Worm (Caenorhabditis elegans) whole organism, L3 larva: Measurements from ENCODE around the gene R11G10.3.
A peak's percentile ranks its signal among the peaks of the same experiment; 100 is the strongest.

Experiments used
- R02D3.7 ChIP-seq: fragments of 150-350 bp; optimal IDR thresholded peaks from 2 replicates; lab custom pipeline; 2014; ENCODE audit warnings: missing biosample characterization, missing genetic modification characterization
- ZK546.5 ChIP-seq: sonication (generic microtip); optimal IDR thresholded peaks from 2 replicates; lab custom pipeline; 2017; ENCODE audit warnings: missing biosample characterization, missing genetic modification characterization
- aly-2 ChIP-seq: fragments of 150-350 bp; optimal IDR thresholded peaks from 2 replicates; lab custom pipeline; 2014; ENCODE audit warnings: missing biosample characterization, missing genetic modification characterization
- ceh-16 ChIP-seq: sonication (generic microtip); optimal IDR thresholded peaks from 2 replicates; lab custom pipeline; 2017; ENCODE audit warnings: missing biosample characterization, missing genetic modification characterization
- ceh-28 ChIP-seq: fragments of 150-350 bp; optimal IDR thresholded peaks from 2 replicates; lab custom pipeline; 2014; ENCODE audit warnings: missing biosample characterization, missing genetic modification reagents, missing genetic modification characterization
- ceh-82 ChIP-seq: fragments of 150-350 bp; optimal IDR thresholded peaks from 2 replicates; lab custom pipeline; 2014; ENCODE audit warnings: missing biosample characterization, missing genetic modification characterization
- daf-12 ChIP-seq: fragments of 150-350 bp; optimal IDR thresholded peaks from 2 replicates; lab custom pipeline; 2014; ENCODE audit warnings: missing biosample characterization, missing genetic modification reagents, missing genetic modification characterization
- egl-27 ChIP-seq: sonication (generic microtip); optimal IDR thresholded peaks from 4 replicates; lab custom pipeline; 2017; ENCODE audit warnings: missing biosample characterization, missing genetic modification reagents, missing genetic modification characterization
- egl-5 ChIP-seq: fragments of 150-350 bp; optimal IDR thresholded peaks from 2 replicates; lab custom pipeline; 2017; ENCODE audit warnings: missing biosample characterization, missing genetic modification reagents, missing genetic modification characterization, inconsistent platforms
- elt-1 ChIP-seq: fragments of 150-350 bp; optimal IDR thresholded peaks from 2 replicates; lab custom pipeline; 2014; ENCODE audit warnings: missing biosample characterization, missing genetic modification characterization
- elt-2 ChIP-seq: sonication (generic microtip); optimal IDR thresholded peaks from 2 replicates; lab custom pipeline; 2016; ENCODE audit warnings: missing genetic modification reagents, mild to moderate bottlenecking, missing genetic modification characterization, missing compliant biosample characterization
- elt-3 ChIP-seq, 3 experiments: fragments of 150-350 bp in 1 of 3; sonication (generic microtip) in 2 of 3; optimal IDR thresholded peaks; 2 replicates in 2 of 3; 4 replicates in 1 of 3; lab custom pipeline; 2014 to 2017; ENCODE audit warnings: missing biosample characterization in 3 of 3, missing genetic modification characterization in 3 of 3
- fkh-10 ChIP-seq: sonication (generic microtip); optimal IDR thresholded peaks from 2 replicates; lab custom pipeline; 2017; ENCODE audit warnings: missing biosample characterization, missing genetic modification reagents, missing genetic modification characterization
- fkh-2 ChIP-seq: fragments of 150-350 bp; optimal IDR thresholded peaks from 2 replicates; lab custom pipeline; 2014; ENCODE audit warnings: missing biosample characterization, missing genetic modification reagents, missing genetic modification characterization
- hmg-11 ChIP-seq: sonication (generic microtip); optimal IDR thresholded peaks from 2 replicates; lab custom pipeline; 2016; ENCODE audit warnings: missing genetic modification characterization, missing compliant biosample characterization
- jun-1 ChIP-seq: fragments of 150-350 bp; optimal IDR thresholded peaks from 2 replicates; lab custom pipeline; 2014; ENCODE audit warnings: missing biosample characterization, missing genetic modification reagents, missing genetic modification characterization
- lin-15B ChIP-seq: fragments of 150-350 bp; optimal IDR thresholded peaks from 2 replicates; lab custom pipeline; 2014; ENCODE audit warnings: missing biosample characterization, missing genetic modification characterization
- lin-39 ChIP-seq: fragments of 150-350 bp; optimal IDR thresholded peaks from 2 replicates; lab custom pipeline; 2018; ENCODE audit warnings: missing biosample characterization, missing genetic modification reagents, missing genetic modification characterization
- lsy-12 ChIP-seq: sonication (generic microtip); optimal IDR thresholded peaks from 2 replicates; lab custom pipeline; 2016; ENCODE audit warnings: mild to moderate bottlenecking, missing genetic modification characterization, missing compliant biosample characterization
- mml-1 ChIP-seq: fragments of 150-350 bp; sonication (generic microtip); optimal IDR thresholded peaks from 3 replicates; lab custom pipeline; 2014; ENCODE audit warnings: missing biosample characterization, missing genetic modification characterization
- nfya-1 ChIP-seq: sonication (generic microtip); optimal IDR thresholded peaks from 2 replicates; lab custom pipeline; 2017; ENCODE audit warnings: missing genetic modification characterization, mild to moderate bottlenecking, missing compliant biosample characterization, antibody characterized with exemption, moderate library complexity; ENCODE audit not compliant: insufficient read depth
- nhr-11 ChIP-seq: fragments of 150-350 bp; optimal IDR thresholded peaks from 2 replicates; lab custom pipeline; 2014; ENCODE audit warnings: missing biosample characterization, missing genetic modification characterization
- nhr-12 ChIP-seq: fragments of 150-350 bp; optimal IDR thresholded peaks from 2 replicates; lab custom pipeline; 2014; ENCODE audit warnings: missing biosample characterization, missing genetic modification characterization
- nhr-23 ChIP-seq: fragments of 150-350 bp; optimal IDR thresholded peaks from 2 replicates; lab custom pipeline; 2014; ENCODE audit warnings: missing biosample characterization, missing genetic modification reagents, missing genetic modification characterization
- nhr-237 ChIP-seq: fragments of 150-350 bp; optimal IDR thresholded peaks from 2 replicates; lab custom pipeline; 2014; ENCODE audit warnings: missing biosample characterization, missing genetic modification characterization
- nhr-25 ChIP-seq: sonication (generic microtip); optimal IDR thresholded peaks from 2 replicates; lab custom pipeline; 2017; ENCODE audit warnings: missing biosample characterization, missing genetic modification characterization
- nhr-28 ChIP-seq: fragments of 150-350 bp; optimal IDR thresholded peaks from 2 replicates; lab custom pipeline; 2014; ENCODE audit warnings: missing biosample characterization, missing genetic modification characterization
- nhr-43 ChIP-seq: sonication (generic microtip); optimal IDR thresholded peaks from 2 replicates; lab custom pipeline; 2016; ENCODE audit warnings: mild to moderate bottlenecking, missing genetic modification characterization, missing compliant biosample characterization; ENCODE audit not compliant: poor library complexity, severe bottlenecking
- nhr-67 ChIP-seq: fragments of 150-350 bp; optimal IDR thresholded peaks from 2 replicates; lab custom pipeline; 2014; ENCODE audit warnings: missing biosample characterization, missing genetic modification characterization
- nhr-76 ChIP-seq: fragments of 150-350 bp; sonication (generic microtip); optimal IDR thresholded peaks from 5 replicates; lab custom pipeline; 2014; ENCODE audit warnings: missing biosample characterization, missing genetic modification characterization
- nhr-77 ChIP-seq: fragments of 150-350 bp; optimal IDR thresholded peaks from 2 replicates; lab custom pipeline; 2014; ENCODE audit warnings: missing biosample characterization, missing genetic modification characterization
- pha-4 ChIP-seq: fragments of 150-350 bp; optimal IDR thresholded peaks from 2 replicates; lab custom pipeline; 2014; ENCODE audit warnings: missing biosample characterization, missing genetic modification reagents, missing genetic modification characterization
- pqm-1 ChIP-seq: fragments of 150-350 bp; optimal IDR thresholded peaks from 2 replicates; lab custom pipeline; 2017; ENCODE audit warnings: missing biosample characterization, missing genetic modification characterization, inconsistent platforms
- sea-2 ChIP-seq: fragments of 150-350 bp; sonication (generic microtip); optimal IDR thresholded peaks from 4 replicates; lab custom pipeline; 2014; ENCODE audit warnings: missing biosample characterization, missing genetic modification reagents, missing genetic modification characterization
- skn-1 ChIP-seq: fragments of 150-350 bp; optimal IDR thresholded peaks from 2 replicates; lab custom pipeline; 2014; ENCODE audit warnings: missing biosample characterization, missing genetic modification characterization
- snpc-4 ChIP-seq: fragments of 150-350 bp; optimal IDR thresholded peaks from 2 replicates; lab custom pipeline; 2014; ENCODE audit warnings: missing biosample characterization, missing genetic modification characterization
- tbx-2 ChIP-seq: sonication (generic microtip); optimal IDR thresholded peaks from 2 replicates; lab custom pipeline; 2016; ENCODE audit warnings: mild to moderate bottlenecking, missing genetic modification characterization, missing compliant biosample characterization
- unc-39 ChIP-seq: sonication (generic microtip); optimal IDR thresholded peaks from 4 replicates; lab custom pipeline; 2017; ENCODE audit warnings: missing biosample characterization, missing genetic modification characterization
- zag-1 ChIP-seq: fragments of 150-350 bp; optimal IDR thresholded peaks from 2 replicates; lab custom pipeline; 2014; ENCODE audit warnings: missing biosample characterization, missing genetic modification characterization
- ztf-4 ChIP-seq: fragments of 150-350 bp; optimal IDR thresholded peaks from 2 replicates; lab custom pipeline; 2014; ENCODE audit warnings: missing biosample characterization, missing genetic modification characterization

The R11G10.3 gene

ce11 chrV:13551601-13552000, 28.3 kb downstream of the R11G10.3 start, which contains the start of the genes C56A3.4 and C56A3.5:
Gene C56A3.4, minus strand, starts transcription at chrV:13551754.
Gene C56A3.5, plus strand, starts transcription at chrV:13551967.
- TF ChIP-seq hmg-11 (tag; lab: Kevin White, UChicago) (peak; percentile 63), nhr-23 (tag; lab: Kevin White, UChicago) (peak; percentile 41), daf-12 (tag; lab: Kevin White, UChicago) (no peak), nfya-1 (tag; lab: Kevin White, UChicago) (peak; percentile 49), nhr-12 (tag; lab: Kevin White, UChicago) (no peak), lsy-12 (tag; lab: Kevin White, UChicago) (no peak), nhr-11 (tag; lab: Kevin White, UChicago) (no peak), R02D3.7 (tag; lab: Kevin White, UChicago) (no peak), nhr-67 (tag; lab: Kevin White, UChicago) (no peak), skn-1 (no peak), unc-39 (tag; lab: Kevin White, UChicago) (no peak), ceh-28 (tag; lab: Kevin White, UChicago) (no peak), elt-1 (tag; lab: Kevin White, UChicago) (no peak), jun-1 (peak; percentile 23), elt-2 (tag; lab: Kevin White, UChicago) (peak; percentile 22), ZK546.5 (tag; lab: Kevin White, UChicago) (no peak), nhr-77 (tag; lab: Kevin White, UChicago) (no peak), pqm-1 (tag; lab: Kevin White, UChicago) (no peak), egl-27 (tag; lab: Kevin White, UChicago) (no peak), nhr-237 (tag; lab: Kevin White, UChicago) (no peak), aly-2 (tag; lab: Kevin White, UChicago) (no peak), tbx-2 (tag; lab: Kevin White, UChicago) (no peak), fkh-2 (tag; lab: Kevin White, UChicago) (no peak), nhr-25 (tag; lab: Kevin White, UChicago) (no peak), ceh-82 (tag; lab: Kevin White, UChicago) (no peak), lin-39 (no peak), nhr-28 (tag; lab: Kevin White, UChicago) (no peak), pha-4 (tag; lab: Kevin White, UChicago) (peak; percentile 40), egl-5 (no peak), ztf-4 (no peak), nhr-43 (tag; lab: Kevin White, UChicago) (peak; percentile 59), elt-3 (tag; optimal IDR thresholded peaks at IDR 0.05; lab: Kevin White, UChicago) (no peak), lin-15B (tag; lab: Kevin White, UChicago) (peak; percentile 82), snpc-4 (tag; lab: Kevin White, UChicago) (peak; percentile 8), nhr-76 (tag; lab: Kevin White, UChicago) (no peak)

ce11 chrV:13556297-13556696, 33.0 kb downstream of the R11G10.3 start, which contains the start of gene C56A3.6:
Gene C56A3.6, minus strand, starts transcription at chrV:13556397.
- no peak for TF ChIP-seq ceh-82 (tag; lab: Kevin White, UChicago)
- TF ChIP-seq ZK546.5 (tag; lab: Kevin White, UChicago), result no peak
- TF ChIP-seq elt-1 (tag; lab: Kevin White, UChicago), result no peak

ce11 chrV:13556746-13557145, 33.5 kb downstream of the R11G10.3 start, which contains the start of gene cav-2:
Gene cav-2, plus strand, starts transcription at chrV:13557104.
- no peak for TF ChIP-seq unc-39 (tag; lab: Kevin White, UChicago)
- TF ChIP-seq elt-2 (tag; lab: Kevin White, UChicago), result peak; percentile 92
- peak; percentile 82 for TF ChIP-seq lin-15B (tag; lab: Kevin White, UChicago)
- no peak for TF ChIP-seq nhr-67 (tag; lab: Kevin White, UChicago)
- TF ChIP-seq mml-1, result no peak
- TF ChIP-seq zag-1 (tag; lab: Kevin White, UChicago), result no peak
- TF ChIP-seq nhr-11 (tag; lab: Kevin White, UChicago), result no peak
- TF ChIP-seq sea-2 (GFP tag; lab: Kevin White, UChicago), result no peak
- TF ChIP-seq snpc-4 (tag; lab: Kevin White, UChicago), result peak; percentile 24
- TF ChIP-seq lsy-12 (tag; lab: Kevin White, UChicago), result peak; percentile 72
- no peak for TF ChIP-seq elt-3 (tag; optimal IDR thresholded peaks at IDR 0.05; lab: Kevin White, UChicago)
- peak; percentile 89 for TF ChIP-seq jun-1
- peak; percentile 63 for TF ChIP-seq egl-5
- TF ChIP-seq nhr-23 (tag; lab: Kevin White, UChicago), result peak; percentile 76
- TF ChIP-seq nhr-43 (tag; lab: Kevin White, UChicago), result peak; percentile 91
- no peak for TF ChIP-seq fkh-2 (tag; lab: Kevin White, UChicago)
- peak; percentile 70 for TF ChIP-seq lin-39
- peak; percentile 40 for TF ChIP-seq nhr-25 (tag; lab: Kevin White, UChicago)
- TF ChIP-seq tbx-2 (tag; lab: Kevin White, UChicago), result peak; percentile 8
- no peak for TF ChIP-seq ceh-16 (tag; lab: Kevin White, UChicago)
- no peak for TF ChIP-seq daf-12 (tag; lab: Kevin White, UChicago)
- TF ChIP-seq ceh-28 (tag; lab: Kevin White, UChicago), result peak; percentile 70
- peak; percentile 51 for TF ChIP-seq fkh-10
- TF ChIP-seq pqm-1 (tag; lab: Kevin White, UChicago), result peak; percentile 92
- peak; percentile 52 for TF ChIP-seq hmg-11 (tag; lab: Kevin White, UChicago)
- TF ChIP-seq nhr-237 (tag; lab: Kevin White, UChicago), result no peak
- peak; percentile 83 for TF ChIP-seq pha-4 (tag; lab: Kevin White, UChicago)
- peak; percentile 64 for TF ChIP-seq R02D3.7 (tag; lab: Kevin White, UChicago)
- peak; percentile 68 for TF ChIP-seq nfya-1 (tag; lab: Kevin White, UChicago)
- TF ChIP-seq skn-1, result peak; percentile 31
